Worm (Caenorhabditis elegans): Measurements from ENCODE around the gene clc-25.

DNA sequence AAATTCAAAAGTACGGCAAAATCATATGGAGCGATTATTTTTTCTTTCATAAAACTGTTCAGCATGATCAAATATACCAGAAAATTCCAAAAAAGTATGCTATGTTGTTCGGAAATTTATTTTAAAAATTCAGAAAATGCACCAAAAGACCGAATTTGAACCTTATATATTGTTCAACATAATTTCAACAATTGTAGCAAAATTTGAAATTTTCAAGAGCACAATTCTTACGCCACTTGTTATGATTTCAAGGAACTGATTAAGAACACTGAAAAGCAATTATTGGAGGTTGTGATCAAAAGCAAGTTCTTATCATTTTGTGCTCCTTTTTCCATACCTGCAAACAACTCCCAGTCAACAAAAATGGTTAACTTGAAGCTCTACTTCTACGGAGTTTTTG lies 18.1 kb downstream of the clc-25 start, which contains the start of gene clc-27:
- TF ChIP-seq ama-1 (optimal IDR thresholded peaks at IDR 0.05) (no peak), pes-1 (GFP tag; IDR thresholded peaks at IDR 0.05) (no peak), tbx-11 (GFP tag; IDR thresholded peaks at IDR 0.05) (no peak), hnd-1 (tag; optimal IDR thresholded peaks at IDR 0.05) (no peak), flt-1 (GFP tag; IDR thresholded peaks at IDR 0.05) (no peak), ceh-13 (GFP tag; optimal IDR thresholded peaks at IDR 0.05) (no peak), aly-1 (tag; optimal IDR thresholded peaks at IDR 0.05) (no peak), tra-4 (tag; optimal IDR thresholded peaks at IDR 0.05) (no peak), sea-1 (GFP tag; conservative IDR thresholded peaks at IDR 0.05) (no peak), tbx-37 (GFP tag; conservative IDR thresholded peaks at IDR 0.05) (no peak)
